Fruit fly (Drosophila melanogaster): ENCODE results near the gene mtSSB.
A peak's percentile ranks its signal among the peaks of the same experiment; 100 is the strongest.

mtSSB gene

dm6 chr3R:16249829-16250814 lies 45.1 kb upstream of the mtSSB start (continued):
- TF ChIP-seq CG34406 (GFP tag; optimal IDR thresholded peaks at IDR 0.05) (peak; percentile 45), eg (GFP tag; IDR thresholded peaks at IDR 0.05) (no peak), fd59A (GFP tag; optimal IDR thresholded peaks at IDR 0.05) (peak; percentile 25), CG31627 (GFP tag; optimal IDR thresholded peaks at IDR 0.05) (peak; percentile 70), CG10669 (GFP tag; optimal IDR thresholded peaks at IDR 0.05) (peak; percentile 27), lz (GFP tag; optimal IDR thresholded peaks at IDR 0.05) (peak; percentile 50), CG4318 (GFP tag; optimal IDR thresholded peaks at IDR 0.05) (no peak), achi (GFP tag; optimal IDR thresholded peaks at IDR 0.05) (peak; percentile 48), CG6163 (GFP tag; IDR thresholded peaks at IDR 0.05) (no peak), CG11762 (GFP tag; optimal IDR thresholded peaks at IDR 0.05; ENCODE audit: insufficient read depth) (peak; percentile 3), CG11902 (GFP tag; optimal IDR thresholded peaks at IDR 0.05) (peak; percentile 14), CG8119 (GFP tag; IDR thresholded peaks at IDR 0.05) (no peak), net (GFP tag; optimal IDR thresholded peaks at IDR 0.05) (peak; percentile 65), CG16779 (tag; optimal IDR thresholded peaks at IDR 0.05) (peak; percentile 50)

- TF ChIP-seq CG7368 (GFP tag; optimal IDR thresholded peaks at IDR 0.05), result peak; percentile 22
- TF ChIP-seq dsx (GFP tag; optimal IDR thresholded peaks at IDR 0.05; ENCODE audit: poor library complexity, severe bottlenecking), result no peak
- TF ChIP-seq CG10669 (GFP tag; optimal IDR thresholded peaks at IDR 0.05), result peak; percentile 93
- TF ChIP-seq pdm3 (GFP tag; optimal IDR thresholded peaks at IDR 0.05), result peak; percentile 55
- TF ChIP-seq Sox14 (GFP tag; optimal IDR thresholded peaks at IDR 0.05), result no peak
- TF ChIP-seq CG1621 (tag; optimal IDR thresholded peaks at IDR 0.05), result peak; percentile 17
- no peak for TF ChIP-seq CG4318 (GFP tag; optimal IDR thresholded peaks at IDR 0.05)
These were observed 44.4 kb upstream of the mtSSB start for dm6 chr3R:16249510-16249828.

- no peak for TF ChIP-seq CG9139 (GFP tag; optimal IDR thresholded peaks at IDR 0.05)
- TF ChIP-seq CG3032 (tag; optimal IDR thresholded peaks at IDR 0.05), result no peak
These were observed 43.5 kb upstream of the mtSSB start for dm6 chr3R:16248500-16249025.

- TF ChIP-seq spab (GFP tag; optimal IDR thresholded peaks at IDR 0.05), result peak; percentile 65
- TF ChIP-seq CG3032 (tag; optimal IDR thresholded peaks at IDR 0.05), result peak; percentile 83
- TF ChIP-seq achi (GFP tag; optimal IDR thresholded peaks at IDR 0.05), result peak; percentile 64
- peak; percentile 61 for TF ChIP-seq CG34406 (GFP tag; optimal IDR thresholded peaks at IDR 0.05)
- peak; percentile 64 for TF ChIP-seq acj6 (GFP tag; optimal IDR thresholded peaks at IDR 0.05)
- peak; percentile 71 for TF ChIP-seq CG6276 (GFP tag; optimal IDR thresholded peaks at IDR 0.05)
- peak; percentile 16 for TF ChIP-seq CG1621 (tag; optimal IDR thresholded peaks at IDR 0.05)
- TF ChIP-seq CG11762 (GFP tag; optimal IDR thresholded peaks at IDR 0.05; ENCODE audit: insufficient read depth), result peak; percentile 81
- peak; percentile 65 for TF ChIP-seq Met (GFP tag; optimal IDR thresholded peaks at IDR 0.05)
- peak; percentile 77 for TF ChIP-seq topi (GFP tag; optimal IDR thresholded peaks at IDR 0.05)
- TF ChIP-seq pdm3 (GFP tag; optimal IDR thresholded peaks at IDR 0.05), result peak; percentile 65
- peak; percentile 77; the same call in 2 of the 3 replicates for TF ChIP-seq CG6163 (GFP tag; IDR thresholded peaks at IDR 0.05)
- TF ChIP-seq CG15336 (GFP tag; IDR thresholded peaks at IDR 0.05), result peak; percentile 76
- TF ChIP-seq CG8319 (GFP tag; optimal IDR thresholded peaks at IDR 0.05), result peak; percentile 26
- TF ChIP-seq Eip75B (GFP tag; optimal IDR thresholded peaks at IDR 0.05), result peak; percentile 48
- TF ChIP-seq CG6808 (GFP tag; optimal IDR thresholded peaks at IDR 0.05), result peak; percentile 87
- peak; percentile 70 for TF ChIP-seq Ets96B (tag; optimal IDR thresholded peaks at IDR 0.05)
- peak; percentile 56 for TF ChIP-seq fd85E (GFP tag; optimal IDR thresholded peaks at IDR 0.05)
- peak; percentile 89 for TF ChIP-seq cyc (GFP tag; optimal IDR thresholded peaks at IDR 0.05)
- TF ChIP-seq Gug (GFP tag; IDR thresholded peaks at IDR 0.05), result peak; percentile 76
- TF ChIP-seq CG7368 (GFP tag; optimal IDR thresholded peaks at IDR 0.05), result peak; percentile 52
- TF ChIP-seq CG10631 (GFP tag; optimal IDR thresholded peaks at IDR 0.05), result peak; percentile 49
- TF ChIP-seq CG10669 (GFP tag; optimal IDR thresholded peaks at IDR 0.05), result peak; percentile 84
- TF ChIP-seq Blimp-1 (GFP tag; optimal IDR thresholded peaks at IDR 0.05), result peak; percentile 40
- peak; percentile 74 for TF ChIP-seq OdsH (GFP tag; optimal IDR thresholded peaks at IDR 0.05)
- TF ChIP-seq dsx (GFP tag; optimal IDR thresholded peaks at IDR 0.05; ENCODE audit: poor library complexity, severe bottlenecking), result peak; percentile 13
- TF ChIP-seq CG11902 (GFP tag; optimal IDR thresholded peaks at IDR 0.05), result peak; percentile 66
- no peak for TF ChIP-seq Eip93F (GFP tag; optimal IDR thresholded peaks at IDR 0.05)
- peak; percentile 33 for TF ChIP-seq CG6792 (GFP tag; optimal IDR thresholded peaks at IDR 0.05)
- peak; percentile 26 for TF ChIP-seq CG16779 (tag; optimal IDR thresholded peaks at IDR 0.05)
These were observed 42.8 kb upstream of the mtSSB start for dm6 chr3R:16247609-16248499.
